Fruit fly (Drosophila melanogaster) whole organism, adult: ENCODE measurements around the gene Tpst.

Experiments
- CG11617 ChIP-seq: fragments of 200-800 bp; sonication (Bioruptor generic); optimal IDR thresholded peaks from 2 replicates; lab custom pipeline; 2017; ENCODE audit warnings: mild to moderate bottlenecking, missing biosample characterization, missing genetic modification reagents, missing genetic modification characterization
- CG5204 ChIP-seq: fragments of 200-800 bp; sonication (Bioruptor generic); optimal IDR thresholded peaks from 2 replicates; lab custom pipeline; 2016; ENCODE audit warnings: missing biosample characterization, missing genetic modification characterization
- bab1 ChIP-seq: fragments of 200-800 bp; sonication (Bioruptor generic); optimal IDR thresholded peaks from 3 replicates; lab custom pipeline; 2019; ENCODE audit warnings: missing biosample characterization, mild to moderate bottlenecking, missing genetic modification characterization, moderate library complexity
- kay ChIP-seq: fragments of 200-800 bp; sonication (Bioruptor generic); peaks from one replicate; lab custom pipeline; 2016; ENCODE audit warnings: missing biosample characterization, missing genetic modification characterization, borderline replicate concordance

- peak; percentile 97 for TF ChIP-seq bab1 (GFP tag; lab: Kevin White, UChicago)
- peak; percentile 95 for TF ChIP-seq CG11617
- peak; percentile 92 for TF ChIP-seq CG5204 (GFP tag; lab: Kevin White, UChicago)
- TF ChIP-seq kay = peak; percentile 85
Observed at dm6 chrX:13639998-13640691, 76.5 kb downstream of the Tpst start.
